Fruit fly (Drosophila melanogaster): ENCODE results near the gene CG44037.

- TF ChIP-seq CG8159 (tag; optimal IDR thresholded peaks at IDR 0.05) (no peak), Ets98B (GFP tag; IDR thresholded peaks at IDR 0.05) (no peak; the same call in 1 of the 2 replicates), CG15710 (tag; optimal IDR thresholded peaks at IDR 0.05) (no peak), CG14655 (GFP tag; optimal IDR thresholded peaks at IDR 0.05) (no peak), CG4496 (GFP tag; IDR thresholded peaks at IDR 0.05) (peak; percentile 31; the same call in 1 of the 3 replicates), Snoo (tag; optimal IDR thresholded peaks at IDR 0.05) (no peak), gl (tag; optimal IDR thresholded peaks at IDR 0.05) (no peak), EcR (GFP tag; optimal IDR thresholded peaks at IDR 0.05) (no peak)
Observed at dm6 chr3R:12244468-12245060, 14.0 kb upstream of the CG44037 start.
